Fruit fly (Drosophila melanogaster): Measurements from ENCODE around the gene CG13033.

Gene CG13033

dm6 chr3L:16572208-16572607 lies 26.8 kb upstream of the CG13033 start:
- TF ChIP-seq psq (optimal IDR thresholded peaks at IDR 0.05) (no peak), usp (GFP tag; optimal IDR thresholded peaks at IDR 0.05) (no peak), CG8478 (optimal IDR thresholded peaks at IDR 0.05) (no peak), pan (optimal IDR thresholded peaks at IDR 0.05) (no peak), Dll (optimal IDR thresholded peaks at IDR 0.05) (no peak), EcR (GFP tag; optimal IDR thresholded peaks at IDR 0.05) (no peak)

- no peak for TF ChIP-seq usp (GFP tag; optimal IDR thresholded peaks at IDR 0.05)
- no peak for TF ChIP-seq EcR (GFP tag; optimal IDR thresholded peaks at IDR 0.05)
- TF ChIP-seq CG8478 (optimal IDR thresholded peaks at IDR 0.05): no peak
- no peak for TF ChIP-seq psq (optimal IDR thresholded peaks at IDR 0.05)
- TF ChIP-seq Dll (optimal IDR thresholded peaks at IDR 0.05): no peak
- TF ChIP-seq pan (optimal IDR thresholded peaks at IDR 0.05): no peak
Measured at dm6 chr3L:16571739-16572063, 26.3 kb upstream of the CG13033 start.

- TF ChIP-seq Dll (optimal IDR thresholded peaks at IDR 0.05) (no peak), usp (GFP tag; optimal IDR thresholded peaks at IDR 0.05) (no peak)
Measured at dm6 chr3L:16571014-16571738, 25.7 kb upstream of the CG13033 start.

DNA sequence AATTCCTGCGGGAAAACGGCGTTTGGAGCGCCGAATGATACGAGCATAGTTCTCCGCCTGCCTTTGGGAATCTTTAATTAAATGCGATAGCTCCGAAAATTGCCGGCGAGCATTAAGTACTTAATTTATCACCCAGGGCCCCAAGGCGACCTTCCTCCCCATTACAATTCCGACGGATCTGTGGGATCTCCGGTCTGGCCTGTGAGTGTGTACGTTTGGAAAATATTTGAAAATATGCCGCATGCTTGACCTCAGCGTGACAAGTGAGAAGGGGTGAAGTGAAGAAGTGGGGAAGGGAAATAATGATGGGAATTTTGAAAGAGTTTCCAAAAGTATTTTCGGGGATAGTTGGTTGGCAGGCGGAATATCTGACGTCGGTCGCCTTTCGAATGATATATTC lies 24.0 kb upstream of the CG13033 start:
- TF ChIP-seq CG8478 (optimal IDR thresholded peaks at IDR 0.05): no peak
- no peak for TF ChIP-seq pan (optimal IDR thresholded peaks at IDR 0.05)
- TF ChIP-seq Dll (optimal IDR thresholded peaks at IDR 0.05): no peak
- TF ChIP-seq EcR (GFP tag; optimal IDR thresholded peaks at IDR 0.05): no peak
- TF ChIP-seq psq (optimal IDR thresholded peaks at IDR 0.05): no peak
- TF ChIP-seq usp (GFP tag; optimal IDR thresholded peaks at IDR 0.05): no peak

DNA sequence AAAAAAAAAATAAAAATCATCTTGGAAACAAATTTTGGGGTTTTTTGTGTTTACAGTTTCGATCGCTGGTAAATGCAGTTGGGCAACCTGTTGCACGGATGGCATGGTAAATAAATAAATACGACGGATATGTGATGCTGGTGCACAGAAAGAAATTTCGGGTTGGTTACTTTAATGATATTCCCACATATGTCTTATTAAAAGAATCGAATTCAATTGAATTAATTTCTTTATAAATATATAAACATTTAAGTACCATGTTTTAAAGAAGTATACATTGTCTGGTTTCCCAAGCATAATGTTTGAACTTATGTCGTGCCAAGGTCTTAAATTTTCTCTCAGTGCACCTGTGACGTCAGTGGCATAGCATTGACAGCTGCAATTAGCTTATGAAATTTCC lies 22.1 kb upstream of the CG13033 start:
- TF ChIP-seq Dll (optimal IDR thresholded peaks at IDR 0.05) (no peak), usp (GFP tag; optimal IDR thresholded peaks at IDR 0.05) (no peak), psq (optimal IDR thresholded peaks at IDR 0.05) (no peak), EcR (GFP tag; optimal IDR thresholded peaks at IDR 0.05) (no peak), CG8478 (optimal IDR thresholded peaks at IDR 0.05) (no peak), pan (optimal IDR thresholded peaks at IDR 0.05) (no peak)

DNA sequence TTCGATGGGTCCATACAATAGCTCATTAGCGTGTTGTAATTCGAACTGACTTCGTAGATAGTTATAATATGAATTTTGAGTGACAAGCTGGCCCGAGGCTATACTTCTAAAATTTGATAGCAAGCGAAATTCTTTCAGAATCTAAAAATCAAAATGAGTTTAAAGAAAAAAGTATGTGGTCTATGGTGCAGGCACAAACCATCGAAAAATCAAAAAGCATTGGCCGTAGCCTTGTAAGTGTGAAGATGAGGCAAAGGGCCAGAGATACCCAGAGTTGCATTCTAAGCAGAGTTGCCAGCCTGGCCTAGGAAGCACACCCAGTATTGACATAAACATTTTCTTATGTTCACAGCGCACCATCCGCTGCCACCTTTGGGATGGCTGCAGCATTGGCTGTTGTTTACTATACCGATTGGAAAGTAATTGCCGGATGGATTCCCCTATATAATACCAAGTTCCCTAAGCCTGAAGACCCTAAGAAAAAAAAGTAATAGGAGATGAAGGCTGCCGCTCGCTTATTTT lies 21.3 kb upstream of the CG13033 start, which contains the start of gene UQCR-6.4L:
TSS of gene UQCR-6.4L (plus strand) at position 51 of the 522 bp plus-strand sequence.
- TF ChIP-seq CG8478 (optimal IDR thresholded peaks at IDR 0.05) (no peak), psq (optimal IDR thresholded peaks at IDR 0.05) (no peak), EcR (GFP tag; optimal IDR thresholded peaks at IDR 0.05) (no peak), Dll (optimal IDR thresholded peaks at IDR 0.05) (no peak), pan (optimal IDR thresholded peaks at IDR 0.05) (no peak), usp (GFP tag; optimal IDR thresholded peaks at IDR 0.05) (no peak)

- no peak for TF ChIP-seq psq (optimal IDR thresholded peaks at IDR 0.05)
- TF ChIP-seq pan (optimal IDR thresholded peaks at IDR 0.05): no peak
- TF ChIP-seq Dll (optimal IDR thresholded peaks at IDR 0.05): no peak
- TF ChIP-seq CG8478 (optimal IDR thresholded peaks at IDR 0.05): no peak
- no peak for TF ChIP-seq EcR (GFP tag; optimal IDR thresholded peaks at IDR 0.05)
- TF ChIP-seq usp (GFP tag; optimal IDR thresholded peaks at IDR 0.05): no peak
Measured at dm6 chr3L:16566093-16566492, 20.7 kb upstream of the CG13033 start.

- TF ChIP-seq usp (GFP tag; optimal IDR thresholded peaks at IDR 0.05): no peak
- TF ChIP-seq CG8478 (optimal IDR thresholded peaks at IDR 0.05): no peak
- no peak for TF ChIP-seq Dll (optimal IDR thresholded peaks at IDR 0.05)
- no peak for TF ChIP-seq EcR (GFP tag; optimal IDR thresholded peaks at IDR 0.05)
- TF ChIP-seq psq (optimal IDR thresholded peaks at IDR 0.05): no peak
- no peak for TF ChIP-seq pan (optimal IDR thresholded peaks at IDR 0.05)
Measured at dm6 chr3L:16563361-16563760, 17.9 kb upstream of the CG13033 start.

DNA sequence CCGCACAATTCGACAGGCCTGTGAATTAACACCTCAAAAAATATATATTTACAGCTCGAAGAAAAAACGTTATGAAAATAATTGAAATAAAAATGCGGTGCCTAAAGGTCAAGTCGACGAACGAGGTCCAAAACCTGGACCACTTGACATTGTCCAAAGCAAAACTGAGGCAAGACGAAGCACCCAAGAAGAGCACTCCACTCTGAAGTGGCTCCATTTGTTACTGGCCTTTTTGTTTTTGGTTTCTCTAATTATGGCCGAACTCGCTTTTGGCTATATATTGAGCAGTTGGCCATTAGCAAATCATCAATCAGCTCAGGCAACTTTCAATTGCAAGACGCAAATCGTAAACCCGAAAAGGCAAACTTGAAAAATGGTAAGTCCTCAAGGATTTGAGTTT lies 11.1 kb upstream of the CG13033 start, which contains the start of gene CG4229:
TSS of gene CG4229 (plus strand) at position 301 of the 400 bp plus-strand sequence.
- TF ChIP-seq CG8478 (optimal IDR thresholded peaks at IDR 0.05) (no peak), psq (optimal IDR thresholded peaks at IDR 0.05) (no peak)

dm6 chr3L:16546159-16546558 lies 731 bp upstream of the CG13033 start:
- TF ChIP-seq EcR (GFP tag; optimal IDR thresholded peaks at IDR 0.05) (no peak), psq (optimal IDR thresholded peaks at IDR 0.05) (no peak), usp (GFP tag; optimal IDR thresholded peaks at IDR 0.05) (no peak), CG8478 (optimal IDR thresholded peaks at IDR 0.05) (no peak), pan (optimal IDR thresholded peaks at IDR 0.05) (no peak), Dll (optimal IDR thresholded peaks at IDR 0.05) (no peak)

dm6 chr3L:16544220-16544619 lies 1.2 kb downstream of the CG13033 start:
- no peak for TF ChIP-seq pan (optimal IDR thresholded peaks at IDR 0.05)
- no peak for TF ChIP-seq Dll (optimal IDR thresholded peaks at IDR 0.05)
- TF ChIP-seq psq (optimal IDR thresholded peaks at IDR 0.05): no peak
- TF ChIP-seq usp (GFP tag; optimal IDR thresholded peaks at IDR 0.05): no peak
- TF ChIP-seq CG8478 (optimal IDR thresholded peaks at IDR 0.05): no peak
- TF ChIP-seq EcR (GFP tag; optimal IDR thresholded peaks at IDR 0.05): no peak

DNA sequence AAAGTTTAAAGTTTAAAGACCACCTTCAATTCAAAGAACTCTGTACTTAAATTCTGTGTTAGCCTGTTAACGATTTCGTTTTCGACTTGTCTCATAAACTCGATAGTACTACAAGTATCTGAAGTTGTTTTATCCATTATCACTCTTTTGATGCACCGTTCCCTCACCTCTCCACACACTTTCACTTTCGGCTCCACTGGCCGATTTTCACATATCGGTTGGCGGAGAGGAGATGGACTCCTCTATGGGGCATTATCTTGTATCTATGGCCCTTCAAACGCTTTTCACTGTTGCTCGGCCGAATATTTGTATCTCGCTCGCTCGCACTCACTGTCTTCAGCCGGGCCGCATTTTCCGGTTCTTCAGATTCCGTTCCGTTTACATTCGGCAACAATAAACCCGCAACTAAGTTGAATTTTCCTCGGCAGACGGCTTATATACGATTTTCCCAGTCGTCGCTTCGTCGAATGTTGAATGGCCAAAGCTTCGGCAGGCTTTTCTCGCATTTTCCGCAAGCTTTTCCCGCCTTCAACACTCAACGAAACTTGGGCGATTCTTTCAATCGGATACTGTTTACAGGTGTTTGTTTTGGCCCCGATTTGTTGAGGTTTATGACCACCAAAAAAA lies 2.3 kb downstream of the CG13033 start, which contains the start of gene CG43373:
TSS of gene CG43373 (minus strand) at position 373 of the 627 bp plus-strand sequence.
- TF ChIP-seq usp (GFP tag; optimal IDR thresholded peaks at IDR 0.05): no peak
- no peak for TF ChIP-seq EcR (GFP tag; optimal IDR thresholded peaks at IDR 0.05)
- TF ChIP-seq pan (optimal IDR thresholded peaks at IDR 0.05): no peak
- no peak for TF ChIP-seq psq (optimal IDR thresholded peaks at IDR 0.05)
- TF ChIP-seq Dll (optimal IDR thresholded peaks at IDR 0.05): no peak
- no peak for TF ChIP-seq CG8478 (optimal IDR thresholded peaks at IDR 0.05)

Data from whole organism.